Fruit fly (Drosophila melanogaster) whole organism, wandering third instar larva: ENCODE results near the gene sip2.

ENCODE experiments used
- Hr83 ChIP-seq: fragments of 200-300 bp; sonication (Bioruptor generic); optimal IDR thresholded peaks from 2 replicates; lab custom pipeline; 2016; ENCODE audit warnings: missing biosample characterization, mild to moderate bottlenecking, missing genetic modification characterization, moderate library complexity; ENCODE audit not compliant: poor library complexity, severe bottlenecking
- Myc ChIP-seq: fragments of >200 bp; optimal IDR thresholded peaks from 2 replicates; lab custom pipeline; 2017
- OdsH ChIP-seq: fragments of 200-800 bp; sonication (Bioruptor generic); optimal IDR thresholded peaks from 2 replicates; lab custom pipeline; 2016; ENCODE audit warnings: missing biosample characterization, mild to moderate bottlenecking, missing genetic modification characterization
- brk ChIP-seq: fragments of 200-800 bp; sonication (Bioruptor generic); optimal IDR thresholded peaks from 2 replicates; lab custom pipeline; 2016; ENCODE audit warnings: missing biosample characterization, mild to moderate bottlenecking, missing genetic modification characterization
- foxo ChIP-seq, 2 experiments: fragments of 200-800 bp; sonication (Bioruptor generic); optimal IDR thresholded peaks; 2 replicates in 1 of 2; 3 replicates in 1 of 2; lab custom pipeline; 2016 to 2017; ENCODE audit warnings: missing biosample characterization in 2 of 2, missing genetic modification characterization in 2 of 2
- pan ChIP-seq: fragments of >200 bp; optimal IDR thresholded peaks from 2 replicates; lab custom pipeline; 2017

- TF ChIP-seq foxo (GFP tag; optimal IDR thresholded peaks at IDR 0.05; lab: Kevin White, UChicago), result no peak
- TF ChIP-seq Myc (lab: Kevin White, UChicago), result no peak
- no peak for TF ChIP-seq OdsH (GFP tag; lab: Kevin White, UChicago)
- TF ChIP-seq pan, result no peak
- TF ChIP-seq Hr83 (GFP tag; lab: Kevin White, UChicago), result no peak
- TF ChIP-seq brk, result no peak
These were observed 43.7 kb upstream of the sip2 start for dm6 chr2L:7007564-7007963.
